Fruit fly (Drosophila melanogaster) whole organism, embryonic: Measurements from ENCODE around the gene CG13679.

Source experiments
- Atf-2 ChIP-seq: fragments of 200-800 bp; sonication (Bioruptor generic); optimal IDR thresholded peaks from 2 replicates; lab custom pipeline; 2016; ENCODE audit warnings: missing biosample characterization, missing genetic modification characterization
- B-H2 ChIP-seq: fragments of 200-800 bp; sonication (Bioruptor generic); optimal IDR thresholded peaks from 2 replicates; lab custom pipeline; 2018; ENCODE audit warnings: missing biosample characterization, mild to moderate bottlenecking, missing genetic modification characterization
- Bteb2 ChIP-seq: fragments of 200-800 bp; sonication (Bioruptor generic); optimal IDR thresholded peaks from 2 replicates; lab custom pipeline; 2016; ENCODE audit warnings: missing biosample characterization, missing genetic modification characterization
- CG12104 ChIP-seq: fragments of 200-800 bp; sonication (Bioruptor generic); optimal IDR thresholded peaks from 3 replicates; lab custom pipeline; 2016; ENCODE audit warnings: missing biosample characterization, missing genetic modification characterization
- CG12155 ChIP-seq: fragments of 200-800 bp; sonication (Bioruptor generic); optimal IDR thresholded peaks from 3 replicates; lab custom pipeline; 2016; ENCODE audit warnings: missing biosample characterization, missing genetic modification characterization
- CG12769 ChIP-seq: fragments of 200-800 bp; sonication (Bioruptor generic); optimal IDR thresholded peaks from 2 replicates; lab custom pipeline; 2019; ENCODE audit warnings: missing biosample characterization, mild to moderate bottlenecking, missing genetic modification characterization, moderate library complexity
- CG1529 ChIP-seq: fragments of 200-800 bp; sonication (Bioruptor generic); optimal IDR thresholded peaks from 3 replicates; lab custom pipeline; 2018; ENCODE audit warnings: missing biosample characterization, missing genetic modification characterization
- CG15601 ChIP-seq: fragments of 200-800 bp; sonication (Bioruptor generic); optimal IDR thresholded peaks from 3 replicates; lab custom pipeline; 2019; ENCODE audit warnings: missing biosample characterization, mild to moderate bottlenecking, missing genetic modification characterization, moderate library complexity
- CG15696 ChIP-seq: fragments of 200-800 bp; sonication (Bioruptor generic); optimal IDR thresholded peaks from 2 replicates; lab custom pipeline; 2019; ENCODE audit warnings: missing biosample characterization, mild to moderate bottlenecking, missing genetic modification characterization, moderate library complexity
- CG17612 ChIP-seq: fragments of 200-800 bp; sonication (Bioruptor generic); IDR thresholded peaks from 2 replicates; pipeline ENCODE4 v1.3.6; 2022; ENCODE audit warnings: missing biosample characterization, missing genetic modification characterization
- CG18764 ChIP-seq: fragments of 200-800 bp; sonication (Bioruptor generic); optimal IDR thresholded peaks from 3 replicates; lab custom pipeline; 2016; ENCODE audit warnings: missing biosample characterization, missing genetic modification characterization
- CG2889 ChIP-seq: fragments of 200-800 bp; sonication (Bioruptor generic); IDR thresholded peaks from 3 replicates; pipeline ENCODE4 v1.3.6; 2022; ENCODE audit warnings: missing biosample characterization, missing genetic modification characterization
- CG3065 ChIP-seq: fragments of 200-800 bp; sonication (Bioruptor generic); optimal IDR thresholded peaks from 2 replicates; lab custom pipeline; 2016; ENCODE audit warnings: missing biosample characterization, missing genetic modification characterization
- CG3163 ChIP-seq: fragments of 200-800 bp; sonication (Bioruptor generic); optimal IDR thresholded peaks from 3 replicates; lab custom pipeline; 2016; ENCODE audit warnings: missing biosample characterization, missing genetic modification characterization
- CG32772 ChIP-seq: fragments of 200-800 bp; sonication (Bioruptor generic); IDR thresholded peaks from 2 replicates; pipeline ENCODE4 v1.3.6; 2022; ENCODE audit warnings: missing biosample characterization, missing genetic modification characterization
- CG3407 ChIP-seq: fragments of 200-800 bp; sonication (Bioruptor generic); optimal IDR thresholded peaks from 2 replicates; lab custom pipeline; 2018; ENCODE audit warnings: missing biosample characterization, mild to moderate bottlenecking, missing genetic modification characterization
- CG34376 ChIP-seq: fragments of 200-800 bp; sonication (Bioruptor generic); optimal IDR thresholded peaks from 2 replicates; lab custom pipeline; 2018; ENCODE audit warnings: missing biosample characterization, mild to moderate bottlenecking, missing genetic modification characterization
- CG3995 ChIP-seq: fragments of 200-800 bp; sonication (Bioruptor generic); optimal IDR thresholded peaks from 3 replicates; lab custom pipeline; 2016; ENCODE audit warnings: missing biosample characterization, missing genetic modification characterization
- CG4328 ChIP-seq: fragments of 200-800 bp; sonication (Bioruptor generic); optimal IDR thresholded peaks from 3 replicates; lab custom pipeline; 2017; ENCODE audit warnings: missing biosample characterization, missing genetic modification reagents, missing genetic modification characterization
- CG4730 ChIP-seq: fragments of 200-800 bp; sonication (Bioruptor generic); IDR thresholded peaks from 2 replicates; pipeline ENCODE4 v1.3.6; 2022; ENCODE audit warnings: missing biosample characterization, missing genetic modification characterization
- CG5245 ChIP-seq: fragments of 200-800 bp; sonication (Bioruptor generic); optimal IDR thresholded peaks from 3 replicates; lab custom pipeline; 2016; ENCODE audit warnings: missing biosample characterization, missing genetic modification characterization
- CG6272 ChIP-seq: fragments of 200-800 bp; sonication (Bioruptor generic); IDR thresholded peaks from 2 replicates; pipeline ENCODE4 v1.3.6; 2022; ENCODE audit warnings: missing biosample characterization, missing genetic modification characterization
- CG6689 ChIP-seq: fragments of 200-800 bp; sonication (Bioruptor generic); IDR thresholded peaks from 2 replicates; pipeline ENCODE4 v1.3.6; 2022; ENCODE audit warnings: missing biosample characterization, missing genetic modification characterization
- CG7786 ChIP-seq: fragments of 200-800 bp; sonication (Bioruptor generic); optimal IDR thresholded peaks from 2 replicates; lab custom pipeline; 2016; ENCODE audit warnings: missing biosample characterization, missing genetic modification characterization
- CG8388 ChIP-seq: fragments of 200-800 bp; sonication (Bioruptor generic); optimal IDR thresholded peaks from 2 replicates; lab custom pipeline; 2019; ENCODE audit warnings: missing biosample characterization, mild to moderate bottlenecking, missing genetic modification characterization, moderate library complexity
- CG9215 ChIP-seq: fragments of 200-800 bp; sonication (Bioruptor generic); IDR thresholded peaks from 2 replicates; pipeline ENCODE4 v1.3.6; 2022; ENCODE audit warnings: missing biosample characterization, missing genetic modification characterization
- CG9932 ChIP-seq: fragments of 200-800 bp; sonication (Bioruptor generic); IDR thresholded peaks from 2 replicates; pipeline ENCODE4 v1.3.6; 2022; ENCODE audit warnings: missing biosample characterization, missing genetic modification characterization
- Drgx ChIP-seq: fragments of 200-800 bp; sonication (Bioruptor generic); IDR thresholded peaks from 2 replicates; pipeline ENCODE4 v1.3.6; 2022; ENCODE audit warnings: missing biosample characterization, missing genetic modification characterization
- E2f1 ChIP-seq: fragments of 200-800 bp; sonication (Bioruptor generic); IDR thresholded peaks from 2 replicates; pipeline ENCODE4 v1.3.6; 2022; ENCODE audit warnings: missing biosample characterization, missing genetic modification characterization
- H2.0 ChIP-seq: fragments of 200-800 bp; sonication (Bioruptor generic); IDR thresholded peaks from 2 replicates; pipeline ENCODE4 v1.3.6; 2022; ENCODE audit warnings: missing biosample characterization, missing genetic modification characterization
- HLH3B ChIP-seq: fragments of 200-800 bp; sonication (Bioruptor generic); IDR thresholded peaks from 2 replicates; pipeline ENCODE4 v1.3.6; 2022; ENCODE audit warnings: missing biosample characterization, missing genetic modification characterization
- HLHmδ ChIP-seq: fragments of 200-800 bp; sonication (Bioruptor generic); optimal IDR thresholded peaks from 2 replicates; lab custom pipeline; 2018; ENCODE audit warnings: missing biosample characterization, mild to moderate bottlenecking, missing genetic modification characterization, moderate library complexity
- Hmr ChIP-seq: fragments of 200-800 bp; sonication (Bioruptor generic); optimal IDR thresholded peaks from 3 replicates; lab custom pipeline; 2017; ENCODE audit warnings: mild to moderate bottlenecking, missing biosample characterization, missing genetic modification reagents, missing genetic modification characterization
- Hr3 ChIP-seq: fragments of 200-800 bp; sonication (Bioruptor generic); optimal IDR thresholded peaks from 3 replicates; lab custom pipeline; 2016; ENCODE audit warnings: missing biosample characterization, missing genetic modification characterization
- NC2β ChIP-seq: fragments of 200-800 bp; sonication (Bioruptor generic); optimal IDR thresholded peaks from 2 replicates; lab custom pipeline; 2016; ENCODE audit warnings: missing biosample characterization, missing genetic modification characterization
- NFAT ChIP-seq: fragments of 200-800 bp; sonication (Bioruptor generic); IDR thresholded peaks from 2 replicates; pipeline ENCODE4 v1.3.6; 2022; ENCODE audit warnings: missing biosample characterization, missing genetic modification characterization
- PHDP ChIP-seq: fragments of 200-800 bp; sonication (Bioruptor generic); optimal IDR thresholded peaks from 3 replicates; lab custom pipeline; 2018; ENCODE audit warnings: missing biosample characterization, mild to moderate bottlenecking, missing genetic modification characterization, moderate library complexity
- Poxn ChIP-seq: fragments of 200-800 bp; sonication (Bioruptor generic); IDR thresholded peaks from 2 replicates; pipeline ENCODE4 v1.3.6; 2022; ENCODE audit warnings: missing biosample characterization, missing genetic modification characterization
- bcd ChIP-seq: fragments of 200-800 bp; sonication (Bioruptor generic); optimal IDR thresholded peaks from 2 replicates; lab custom pipeline; 2017; ENCODE audit warnings: missing biosample characterization, mild to moderate bottlenecking, missing genetic modification characterization
- caup ChIP-seq: fragments of 200-800 bp; sonication (Bioruptor generic); optimal IDR thresholded peaks from 3 replicates; lab custom pipeline; 2017; ENCODE audit warnings: missing biosample characterization, mild to moderate bottlenecking, missing genetic modification characterization, moderate library complexity; ENCODE audit not compliant: severe bottlenecking
- crc ChIP-seq: fragments of 200-800 bp; sonication (Bioruptor generic); optimal IDR thresholded peaks from 2 replicates; lab custom pipeline; 2016; ENCODE audit warnings: missing biosample characterization, missing genetic modification characterization
- fd3F ChIP-seq: fragments of 200-800 bp; sonication (Bioruptor generic); optimal IDR thresholded peaks from 2 replicates; lab custom pipeline; 2018; ENCODE audit warnings: missing biosample characterization, mild to moderate bottlenecking, missing genetic modification characterization, moderate library complexity
- hb ChIP-seq: fragments of 200-800 bp; sonication (Bioruptor generic); IDR thresholded peaks from 3 replicates; pipeline ENCODE4 v1.3.6; 2022; ENCODE audit warnings: missing biosample characterization, missing genetic modification characterization; ENCODE audit not compliant: partially characterized antibody
- hbn ChIP-seq: fragments of 200-800 bp; sonication (Bioruptor generic); IDR thresholded peaks from 2 replicates; pipeline ENCODE4 v1.3.6; 2022; ENCODE audit warnings: missing biosample characterization, missing genetic modification characterization; ENCODE audit not compliant: partially characterized antibody
- jing ChIP-seq: fragments of 200-800 bp; sonication (Bioruptor generic); optimal IDR thresholded peaks from 2 replicates; lab custom pipeline; 2018; ENCODE audit warnings: missing biosample characterization, mild to moderate bottlenecking, missing genetic modification characterization
- ken ChIP-seq: fragments of 200-800 bp; sonication (Bioruptor generic); IDR thresholded peaks from 3 replicates; pipeline ENCODE4 v1.3.6; 2022; ENCODE audit warnings: missing biosample characterization, missing genetic modification characterization
- lilli ChIP-seq: fragments of 200-800 bp; sonication (Bioruptor generic); optimal IDR thresholded peaks from 3 replicates; lab custom pipeline; 2016; ENCODE audit warnings: missing biosample characterization, missing genetic modification characterization
- mld ChIP-seq: fragments of 200-800 bp; sonication (Bioruptor generic); IDR thresholded peaks from 3 replicates; pipeline ENCODE4 v1.3.6; 2022; ENCODE audit warnings: missing biosample characterization, missing genetic modification characterization; ENCODE audit not compliant: partially characterized antibody
- tap ChIP-seq: fragments of 200-800 bp; optimal IDR thresholded peaks from 3 replicates; lab custom pipeline; 2019; ENCODE audit warnings: missing biosample characterization, mild to moderate bottlenecking, missing genetic modification characterization, moderate library complexity
- tgo ChIP-seq: fragments of 200-800 bp; sonication (Bioruptor generic); IDR thresholded peaks from 3 replicates; pipeline ENCODE4 v1.3.6; 2022; ENCODE audit warnings: missing biosample characterization, missing genetic modification characterization
- tup ChIP-seq: fragments of 200-800 bp; sonication (Bioruptor generic); optimal IDR thresholded peaks from 2 replicates; lab custom pipeline; 2016; ENCODE audit warnings: missing biosample characterization, mild to moderate bottlenecking, missing genetic modification characterization, moderate library complexity

Gene CG13679

DNA sequence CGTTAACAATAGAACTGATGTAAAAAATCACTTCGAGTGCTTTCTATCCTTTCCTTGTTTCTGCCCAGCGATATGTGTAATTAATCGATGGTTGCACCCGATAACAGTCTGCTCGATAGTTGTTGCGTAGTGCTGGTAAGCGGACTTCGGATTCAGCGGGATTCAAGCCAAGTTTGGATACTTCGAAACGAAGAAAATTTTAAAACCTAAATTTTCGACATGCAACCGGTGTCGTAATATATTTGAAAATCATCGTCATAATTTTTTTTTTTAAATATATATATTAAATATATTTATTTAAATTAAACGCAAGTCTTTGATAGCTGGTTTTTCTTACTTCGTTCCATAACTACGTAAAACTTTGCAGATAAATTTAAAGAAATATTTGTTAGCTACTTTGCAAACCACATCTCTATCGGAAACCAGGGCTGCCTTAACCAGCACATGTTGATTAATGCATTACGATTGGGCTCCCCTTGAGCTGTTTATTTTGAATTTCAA, 4.8 kb upstream of the CG13679 start, which contains the start of the genes UbcE2M and Dhps (continued):
- TF ChIP-seq tap (tag; lab: Kevin White, UChicago) (no peak), CG9215 (peak; percentile 85), Atf-2 (GFP tag; lab: Kevin White, UChicago) (no peak), CG32772 (GFP tag; lab: Robert Waterston, UW) (peak; percentile 63), CG9932 (GFP tag; lab: Robert Waterston, UW) (peak; percentile 90), CG6689 (peak; percentile 61), crc (GFP tag; lab: Kevin White, UChicago) (no peak), CG12155 (GFP tag; lab: Kevin White, UChicago) (peak; percentile 70), CG4730 (peak; percentile 27; the same call in 1 of the 2 replicates), CG4328 (peak; percentile 78), CG15696 (peak; percentile 76), CG12769 (tag; lab: Kevin White, UChicago) (no peak), CG3163 (peak; percentile 3), NC2β (GFP tag; lab: Kevin White, UChicago) (peak; percentile 0), CG12104 (GFP tag; lab: Kevin White, UChicago) (peak; percentile 43), lilli (GFP tag; lab: Kevin White, UChicago) (peak; percentile 66), CG7786 (peak; percentile 30), Poxn (GFP tag; lab: Robert Waterston, UW) (peak; percentile 42; the same call in 1 of the 2 replicates), hbn (GFP tag; lab: Robert Waterston, UW) (peak; percentile 64), Drgx (GFP tag; lab: Robert Waterston, UW) (no peak; the same call in 1 of the 2 replicates), PHDP (peak; percentile 70), fd3F (peak; percentile 68), CG17612 (no peak), NFAT (GFP tag; lab: Robert Waterston, UW) (peak; percentile 62), H2.0 (peak; percentile 54), ken (peak; percentile 44; the same call in 1 of the 3 replicates), E2f1 (GFP tag; lab: Robert Waterston, UW) (no peak; the same call in none of the 2 replicates), CG3065 (GFP tag; lab: Kevin White, UChicago) (peak; percentile 10), CG34376 (GFP tag; lab: Kevin White, UChicago) (peak; percentile 11), HLH3B (GFP tag; lab: Robert Waterston, UW) (peak; percentile 56; the same call in 1 of the 2 replicates), tgo (peak; percentile 71), Hmr (no peak), CG5245 (GFP tag; lab: Kevin White, UChicago) (no peak), mld (GFP tag; lab: Robert Waterston, UW) (peak; percentile 72; the same call in 2 of the 3 replicates), B-H2 (GFP tag; lab: Kevin White, UChicago) (peak; percentile 71), Hr3 (peak; percentile 82), CG1529 (peak; percentile 3), CG15601 (tag; lab: Kevin White, UChicago) (no peak), CG8388 (GFP tag; lab: Kevin White, UChicago) (peak; percentile 66), HLHmδ (no peak), bcd (GFP tag; lab: Kevin White, UChicago) (peak; percentile 53), Bteb2 (GFP tag; lab: Kevin White, UChicago) (no peak), CG6272 (peak; percentile 81), CG2889 (GFP tag; lab: Robert Waterston, UW) (no peak), CG3407 (GFP tag; lab: Kevin White, UChicago) (no peak), CG18764 (GFP tag; lab: Kevin White, UChicago) (peak; percentile 51), caup (peak; percentile 36), CG3995 (GFP tag; lab: Kevin White, UChicago) (peak; percentile 51), hb (peak; percentile 21; the same call in 2 of the 3 replicates), tup (GFP tag; lab: Kevin White, UChicago) (peak; percentile 2), jing (GFP tag; lab: Kevin White, UChicago) (no peak)
